Fruit fly (Drosophila melanogaster) whole organism, embryonic: Measurements from ENCODE around the gene VhaSFD.
A peak's percentile ranks its signal among the peaks of the same experiment; 100 is the strongest.

Experiments
- Atf-2 ChIP-seq: fragments of 200-800 bp; sonication (Bioruptor generic); optimal IDR thresholded peaks from 2 replicates; lab custom pipeline; 2016; ENCODE audit warnings: missing biosample characterization, missing genetic modification characterization
- CG10147 ChIP-seq: fragments of 200-800 bp; sonication (Bioruptor generic); optimal IDR thresholded peaks from 2 replicates; lab custom pipeline; 2019; ENCODE audit warnings: missing biosample characterization, mild to moderate bottlenecking, missing genetic modification characterization, moderate library complexity
- CG1024 ChIP-seq: fragments of 200-800 bp; sonication (Bioruptor generic); IDR thresholded peaks from 2 replicates; pipeline ENCODE4 v1.3.6; 2022; ENCODE audit warnings: missing biosample characterization, missing genetic modification characterization
- CG10431 ChIP-seq: fragments of 200-800 bp; sonication (Bioruptor generic); optimal IDR thresholded peaks from 3 replicates; lab custom pipeline; 2018; ENCODE audit warnings: missing biosample characterization, mild to moderate bottlenecking, missing genetic modification characterization
- CG11398 ChIP-seq: fragments of 200-800 bp; sonication (Bioruptor generic); optimal IDR thresholded peaks from 2 replicates; lab custom pipeline; 2016; ENCODE audit warnings: missing biosample characterization, missing genetic modification characterization
- CG12071 ChIP-seq: fragments of 200-800 bp; sonication (Bioruptor generic); optimal IDR thresholded peaks from 3 replicates; lab custom pipeline; 2018; ENCODE audit warnings: missing biosample characterization, mild to moderate bottlenecking, missing genetic modification characterization
- CG14710 ChIP-seq: fragments of 200-800 bp; sonication (Bioruptor generic); optimal IDR thresholded peaks from 3 replicates; lab custom pipeline; 2019; ENCODE audit warnings: missing biosample characterization, mild to moderate bottlenecking, missing genetic modification characterization, moderate library complexity
- CG17186 ChIP-seq: fragments of 200-800 bp; sonication (Bioruptor generic); optimal IDR thresholded peaks from 3 replicates; lab custom pipeline; 2017; ENCODE audit warnings: missing biosample characterization, missing genetic modification reagents, missing genetic modification characterization
- CG18476 ChIP-seq: fragments of 200-800 bp; sonication (Bioruptor generic); optimal IDR thresholded peaks from 2 replicates; lab custom pipeline; 2016; ENCODE audit warnings: missing biosample characterization, mild to moderate bottlenecking, missing genetic modification characterization
- CG2712 ChIP-seq: fragments of 200-800 bp; optimal IDR thresholded peaks from 3 replicates; lab custom pipeline; 2019; ENCODE audit warnings: missing biosample characterization, mild to moderate bottlenecking, missing genetic modification characterization, moderate library complexity
- CG31388 ChIP-seq: fragments of 200-800 bp; sonication (Bioruptor generic); optimal IDR thresholded peaks from 2 replicates; lab custom pipeline; 2016; ENCODE audit warnings: missing biosample characterization, missing genetic modification characterization
- CG3163 ChIP-seq: fragments of 200-800 bp; sonication (Bioruptor generic); optimal IDR thresholded peaks from 3 replicates; lab custom pipeline; 2016; ENCODE audit warnings: missing biosample characterization, missing genetic modification characterization
- CG32532 ChIP-seq: fragments of 200-800 bp; sonication (Bioruptor generic); IDR thresholded peaks from 2 replicates; pipeline ENCODE4 v1.3.6; 2022; ENCODE audit warnings: missing biosample characterization, missing genetic modification characterization
- CG32772 ChIP-seq: fragments of 200-800 bp; sonication (Bioruptor generic); IDR thresholded peaks from 2 replicates; pipeline ENCODE4 v1.3.6; 2022; ENCODE audit warnings: missing biosample characterization, missing genetic modification characterization
- CG34376 ChIP-seq: fragments of 200-800 bp; sonication (Bioruptor generic); optimal IDR thresholded peaks from 2 replicates; lab custom pipeline; 2018; ENCODE audit warnings: missing biosample characterization, mild to moderate bottlenecking, missing genetic modification characterization
- CG4424 ChIP-seq: fragments of 200-800 bp; sonication (Bioruptor generic); optimal IDR thresholded peaks from 3 replicates; lab custom pipeline; 2016; ENCODE audit warnings: missing biosample characterization, missing genetic modification characterization
- CG4730 ChIP-seq: fragments of 200-800 bp; sonication (Bioruptor generic); IDR thresholded peaks from 2 replicates; pipeline ENCODE4 v1.3.6; 2022; ENCODE audit warnings: missing biosample characterization, missing genetic modification characterization
- CG4820 ChIP-seq: fragments of 200-800 bp; sonication (Bioruptor generic); optimal IDR thresholded peaks from 3 replicates; lab custom pipeline; 2016; ENCODE audit warnings: missing biosample characterization, missing genetic modification characterization
- CG7928 ChIP-seq: fragments of 200-800 bp; sonication (Bioruptor generic); optimal IDR thresholded peaks from 2 replicates; lab custom pipeline; 2017; ENCODE audit warnings: missing biosample characterization, mild to moderate bottlenecking, missing genetic modification characterization
- CG8765 ChIP-seq: fragments of 200-800 bp; sonication (Bioruptor generic); IDR thresholded peaks from 2 replicates; pipeline ENCODE4 v1.3.6; 2022; ENCODE audit warnings: missing biosample characterization, missing genetic modification characterization
- CG8944 ChIP-seq: fragments of 200-800 bp; sonication (Bioruptor generic); optimal IDR thresholded peaks from 3 replicates; lab custom pipeline; 2016; ENCODE audit warnings: missing biosample characterization, missing genetic modification characterization
- CG9609 ChIP-seq: fragments of 200-800 bp; sonication (Bioruptor generic); optimal IDR thresholded peaks from 3 replicates; lab custom pipeline; 2016; ENCODE audit warnings: missing biosample characterization, missing genetic modification characterization
- CG9727 ChIP-seq: fragments of 200-800 bp; sonication (Bioruptor generic); optimal IDR thresholded peaks from 3 replicates; lab custom pipeline; 2017; ENCODE audit warnings: missing biosample characterization, mild to moderate bottlenecking, missing genetic modification characterization
- CG9817 ChIP-seq: fragments of 200-800 bp; sonication (Bioruptor generic); optimal IDR thresholded peaks from 2 replicates; lab custom pipeline; 2018; ENCODE audit warnings: missing biosample characterization, mild to moderate bottlenecking, missing genetic modification characterization, moderate library complexity
- D19B ChIP-seq: fragments of 200-800 bp; sonication (Bioruptor generic); optimal IDR thresholded peaks from 2 replicates; lab custom pipeline; 2017; ENCODE audit warnings: missing biosample characterization, mild to moderate bottlenecking, missing genetic modification characterization
- Dip3 ChIP-seq: fragments of 200-800 bp; sonication (Bioruptor generic); optimal IDR thresholded peaks from 3 replicates; lab custom pipeline; 2016; ENCODE audit warnings: missing biosample characterization, missing genetic modification characterization
- E2f1 ChIP-seq: fragments of 200-800 bp; sonication (Bioruptor generic); IDR thresholded peaks from 2 replicates; pipeline ENCODE4 v1.3.6; 2022; ENCODE audit warnings: missing biosample characterization, missing genetic modification characterization
- Hey ChIP-seq: fragments of 200-800 bp; sonication (Bioruptor generic); optimal IDR thresholded peaks from 3 replicates; lab custom pipeline; 2018; ENCODE audit warnings: missing biosample characterization, mild to moderate bottlenecking, missing genetic modification characterization
- Hr78 ChIP-seq, 2 experiments: fragments of 200-800 bp in 1 of 2; fragments of >200 bp in 1 of 2; sonication (Bioruptor generic) in 1 of 2; optimal IDR thresholded peaks; 2 replicates each; lab custom pipeline; 2017 to 2019; ENCODE audit warnings: missing biosample characterization in 2 of 2, missing genetic modification characterization in 2 of 2, mild to moderate bottlenecking in 1 of 2, moderate library complexity in 1 of 2
- MTF-1 ChIP-seq: fragments of 200-800 bp; sonication (Bioruptor generic); optimal IDR thresholded peaks from 2 replicates; lab custom pipeline; 2018; ENCODE audit warnings: missing biosample characterization, mild to moderate bottlenecking, missing genetic modification characterization, borderline replicate concordance
- Nf-YC ChIP-seq: fragments of 200-800 bp; optimal IDR thresholded peaks from 3 replicates; lab custom pipeline; 2019; ENCODE audit warnings: missing biosample characterization, mild to moderate bottlenecking, missing genetic modification characterization, moderate library complexity
- Rfx ChIP-seq: fragments of 200-800 bp; sonication (Bioruptor generic); IDR thresholded peaks from 2 replicates; pipeline ENCODE4 v1.3.6; 2022; ENCODE audit warnings: missing biosample characterization, missing genetic modification characterization
- YL-1 ChIP-seq: fragments of 200-800 bp; sonication (Bioruptor generic); optimal IDR thresholded peaks from 3 replicates; lab custom pipeline; 2017; ENCODE audit warnings: missing biosample characterization, mild to moderate bottlenecking, missing genetic modification characterization
- bsh ChIP-seq, 2 experiments: fragments of 200-800 bp; sonication (Bioruptor generic); optimal IDR thresholded peaks; 2 replicates each; lab custom pipeline; 2017 to 2018; ENCODE audit warnings: mild to moderate bottlenecking in 2 of 2, missing biosample characterization in 2 of 2, missing genetic modification characterization in 2 of 2, moderate library complexity in 1 of 2
- fd102C ChIP-seq: fragments of 200-800 bp; sonication (Bioruptor generic); optimal IDR thresholded peaks from 2 replicates; lab custom pipeline; 2018; ENCODE audit warnings: missing biosample characterization, mild to moderate bottlenecking, missing genetic modification characterization, moderate library complexity
- gem ChIP-seq: fragments of 200-800 bp; sonication (Bioruptor generic); optimal IDR thresholded peaks from 2 replicates; lab custom pipeline; 2019; ENCODE audit warnings: missing biosample characterization, mild to moderate bottlenecking, missing genetic modification characterization, moderate library complexity
- grau ChIP-seq: fragments of 200-800 bp; optimal IDR thresholded peaks from 3 replicates; lab custom pipeline; 2019; ENCODE audit warnings: missing biosample characterization, mild to moderate bottlenecking, missing genetic modification characterization, moderate library complexity
- insv ChIP-seq, 2 experiments: fragments of 200-800 bp; sonication (Bioruptor generic); optimal IDR thresholded peaks; 3 replicates each; lab custom pipeline; 2016 to 2018; ENCODE audit warnings: missing biosample characterization in 2 of 2, missing genetic modification characterization in 2 of 2
- maf-S ChIP-seq: fragments of 200-800 bp; sonication (Bioruptor generic); optimal IDR thresholded peaks from 2 replicates; lab custom pipeline; 2016; ENCODE audit warnings: missing biosample characterization, missing genetic modification characterization
- mam ChIP-seq: fragments of 200-800 bp; sonication (Bioruptor generic); optimal IDR thresholded peaks from 3 replicates; lab custom pipeline; 2016; ENCODE audit warnings: missing biosample characterization, missing genetic modification characterization
- otp ChIP-seq: fragments of 200-800 bp; sonication (Bioruptor generic); IDR thresholded peaks from 3 replicates; pipeline ENCODE4, ENCODE4 v1.3.6; 2022; ENCODE audit warnings: missing biosample characterization, missing genetic modification characterization
- phol ChIP-seq: fragments of 200-800 bp; sonication (Bioruptor generic); optimal IDR thresholded peaks from 3 replicates; lab custom pipeline; 2018; ENCODE audit warnings: missing biosample characterization, mild to moderate bottlenecking, missing genetic modification characterization, moderate library complexity
- pros ChIP-seq: fragments of 200-800 bp; sonication (Bioruptor generic); optimal IDR thresholded peaks from 3 replicates; lab custom pipeline; 2019; ENCODE audit warnings: missing biosample characterization, mild to moderate bottlenecking, missing genetic modification characterization, moderate library complexity
- scrt ChIP-seq: fragments of 200-800 bp; sonication (Bioruptor generic); optimal IDR thresholded peaks from 2 replicates; lab custom pipeline; 2018; ENCODE audit warnings: missing biosample characterization, mild to moderate bottlenecking, missing genetic modification characterization, moderate library complexity
- sima ChIP-seq: fragments of 200-800 bp; sonication (Bioruptor generic); optimal IDR thresholded peaks from 2 replicates; lab custom pipeline; 2016; ENCODE audit warnings: missing biosample characterization, missing genetic modification characterization
- toy ChIP-seq: fragments of 200-800 bp; sonication (Bioruptor generic); IDR thresholded peaks from 2 replicates; pipeline ENCODE4 v1.3.6; 2022; ENCODE audit warnings: missing biosample characterization, missing genetic modification characterization
- trem ChIP-seq: fragments of 200-800 bp; optimal IDR thresholded peaks from 3 replicates; lab custom pipeline; 2019; ENCODE audit warnings: missing biosample characterization, mild to moderate bottlenecking, missing genetic modification characterization, moderate library complexity
- zf30C ChIP-seq: fragments of 200-800 bp; sonication (Bioruptor generic); optimal IDR thresholded peaks from 3 replicates; lab custom pipeline; 2018; ENCODE audit warnings: missing biosample characterization, mild to moderate bottlenecking, missing genetic modification characterization
- zfh1 ChIP-seq: fragments of 200-800 bp; sonication (Bioruptor generic); IDR thresholded peaks from 3 replicates; pipeline ENCODE4 v1.3.6; 2022; ENCODE audit warnings: missing biosample characterization, missing genetic modification characterization
- zfh2 ChIP-seq: fragments of 200-800 bp; sonication (Bioruptor generic); optimal IDR thresholded peaks from 2 replicates; lab custom pipeline; 2016; ENCODE audit warnings: missing biosample characterization, missing genetic modification characterization

Gene VhaSFD

DNA sequence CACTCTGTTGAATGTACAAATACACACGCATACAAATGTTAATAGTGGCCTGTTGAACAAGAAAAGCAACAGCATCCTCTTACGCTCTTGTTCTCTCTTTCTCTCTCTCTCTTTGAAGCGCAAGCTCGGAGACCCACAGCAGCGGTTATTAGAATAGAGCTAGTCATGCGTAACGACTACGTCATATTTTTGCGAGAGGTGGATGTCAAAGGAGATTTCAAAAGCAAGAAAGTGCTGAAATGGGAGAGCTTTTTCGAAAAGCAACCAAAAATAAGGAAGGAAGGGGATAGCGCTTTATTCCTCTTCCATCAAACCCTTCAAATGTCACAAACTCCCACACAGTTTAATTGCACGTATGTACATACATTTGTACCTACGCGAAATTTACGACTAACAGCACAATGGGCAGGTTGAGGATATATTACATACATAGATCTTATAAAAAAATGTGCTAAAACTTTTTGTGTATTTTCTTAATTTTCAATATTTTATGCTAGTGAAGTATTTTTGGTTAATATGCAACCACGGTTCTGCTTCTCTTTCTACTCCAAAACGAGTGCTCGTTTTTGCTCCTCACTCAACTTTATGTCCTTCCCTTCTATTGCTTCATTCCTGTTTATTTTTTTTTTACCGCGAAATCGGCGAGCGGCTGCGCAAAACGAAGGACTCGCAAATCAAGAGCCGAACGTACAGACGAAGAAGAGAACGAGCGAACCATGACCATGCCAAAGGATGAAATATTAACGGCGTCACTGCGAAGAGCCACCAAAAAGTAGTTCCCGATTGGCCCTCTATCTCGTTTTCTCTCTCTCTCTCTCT lies 37.6 kb downstream of the VhaSFD start (continued):
- TF ChIP-seq gem (tag; lab: Kevin White, UChicago): peak; percentile 55
- TF ChIP-seq CG3163 (GFP tag; lab: Kevin White, UChicago): no peak
- TF ChIP-seq CG9727 (GFP tag; lab: Kevin White, UChicago): peak; percentile 49
- TF ChIP-seq CG18476: no peak
- TF ChIP-seq CG32772 (GFP tag; lab: Robert Waterston, UW): no peak
- no peak for TF ChIP-seq CG4730 (GFP tag; lab: Robert Waterston, UW)
- no peak for TF ChIP-seq sima
- no peak for TF ChIP-seq CG31388
- TF ChIP-seq CG9609 (GFP tag; lab: Kevin White, UChicago): no peak
- TF ChIP-seq zfh1 (GFP tag; lab: Robert Waterston, UW): no peak
- TF ChIP-seq CG9817 (tag; lab: Kevin White, UChicago): no peak
- TF ChIP-seq CG32532 (GFP tag; lab: Robert Waterston, UW): no peak
- TF ChIP-seq CG7928 (GFP tag; lab: Kevin White, UChicago): no peak
- TF ChIP-seq Hr78 (GFP tag; optimal IDR thresholded peaks at IDR 0.05; lab: Kevin White, UChicago): no peak
- TF ChIP-seq E2f1 (GFP tag; lab: Robert Waterston, UW): no peak
- peak; percentile 99 for TF ChIP-seq scrt
- no peak; the same call in 1 of the 2 replicates for TF ChIP-seq Rfx
- no peak for TF ChIP-seq otp (GFP tag; lab: Robert Waterston, UW)
- TF ChIP-seq Nf-YC (tag; lab: Kevin White, UChicago): peak; percentile 48
- peak; percentile 22 to 51 for TF ChIP-seq bsh (GFP tag; optimal IDR thresholded peaks at IDR 0.05; lab: Kevin White, UChicago)
- TF ChIP-seq CG14710: no peak
- no peak for TF ChIP-seq mam (GFP tag; lab: Kevin White, UChicago)
- peak; percentile 9 for TF ChIP-seq maf-S
- TF ChIP-seq CG34376 (GFP tag; lab: Kevin White, UChicago): no peak
- TF ChIP-seq phol (tag; lab: Kevin White, UChicago): no peak
- no peak for TF ChIP-seq CG10431 (GFP tag; lab: Kevin White, UChicago)
- TF ChIP-seq zfh2 (GFP tag; lab: Kevin White, UChicago): no peak
- TF ChIP-seq zf30C: no peak
- no peak for TF ChIP-seq trem (tag; lab: Kevin White, UChicago)
- no peak for TF ChIP-seq CG1024 (GFP tag; lab: Robert Waterston, UW)
- TF ChIP-seq CG4820 (GFP tag; lab: Kevin White, UChicago): no peak
- no peak for TF ChIP-seq fd102C (GFP tag; lab: Kevin White, UChicago)
- TF ChIP-seq CG8944: peak; percentile 17
- peak; percentile 8 for TF ChIP-seq pros (GFP tag; lab: Kevin White, UChicago)
- no peak for TF ChIP-seq MTF-1
- TF ChIP-seq CG17186: no peak
- peak; percentile 35 for TF ChIP-seq CG10147 (GFP tag; lab: Kevin White, UChicago)
- TF ChIP-seq Atf-2 (GFP tag; lab: Kevin White, UChicago): no peak
- no peak for TF ChIP-seq CG12071 (GFP tag; lab: Kevin White, UChicago)
- peak; percentile 41 for TF ChIP-seq grau (tag; lab: Kevin White, UChicago)
- no peak for TF ChIP-seq Hey (tag; lab: Kevin White, UChicago)
- no peak for TF ChIP-seq YL-1 (GFP tag; lab: Kevin White, UChicago)
- no peak for TF ChIP-seq CG8765 (GFP tag; lab: Robert Waterston, UW)
- no peak for TF ChIP-seq CG11398
- TF ChIP-seq toy: no peak
- no peak for TF ChIP-seq CG4424
- TF ChIP-seq CG2712 (tag; lab: Kevin White, UChicago): no peak
- TF ChIP-seq insv (GFP tag; optimal IDR thresholded peaks at IDR 0.05; lab: Kevin White, UChicago): no peak
- TF ChIP-seq D19B (GFP tag; lab: Kevin White, UChicago): no peak
- no peak for TF ChIP-seq Dip3 (GFP tag; lab: Kevin White, UChicago)
